Worm (Caenorhabditis elegans): ENCODE results near the gene C10G8.4.

ce11 chrV:5272619-5273074, 39.1 kb upstream of the C10G8.4 start:
- TF ChIP-seq zag-1 (tag; optimal IDR thresholded peaks at IDR 0.05) (no peak), ztf-4 (tag; optimal IDR thresholded peaks at IDR 0.05) (no peak), unc-62 (GFP tag; optimal IDR thresholded peaks at IDR 0.05) (no peak), lin-15B (tag; optimal IDR thresholded peaks at IDR 0.05) (no peak), nhr-28 (tag; optimal IDR thresholded peaks at IDR 0.05) (no peak), nhr-12 (tag; optimal IDR thresholded peaks at IDR 0.05) (no peak), nhr-67 (tag; optimal IDR thresholded peaks at IDR 0.05) (no peak), fkh-10 (GFP tag; optimal IDR thresholded peaks at IDR 0.05) (no peak), egl-27 (tag; optimal IDR thresholded peaks at IDR 0.05) (no peak), ama-1 (optimal IDR thresholded peaks at IDR 0.05) (no peak), eor-1 (tag; optimal IDR thresholded peaks at IDR 0.05) (no peak), lin-39 (tag; optimal IDR thresholded peaks at IDR 0.05) (no peak), nhr-11 (tag; optimal IDR thresholded peaks at IDR 0.05) (no peak)
